Fruit fly (Drosophila melanogaster) whole organism, wandering third instar larva: Measurements from ENCODE around the gene CG9098.

Source experiments
- Abd-B ChIP-seq: fragments of >200 bp; optimal IDR thresholded peaks from 2 replicates; lab custom pipeline; 2017; ENCODE audit warnings: missing biosample characterization, missing genetic modification characterization
- CG32264 ChIP-seq: fragments of 200-800 bp; sonication (Bioruptor generic); optimal IDR thresholded peaks from 2 replicates; lab custom pipeline; 2016; ENCODE audit warnings: missing biosample characterization, missing genetic modification characterization
- CG9705 ChIP-seq: fragments of 200-800 bp; sonication (Bioruptor generic); optimal IDR thresholded peaks from 2 replicates; lab custom pipeline; 2018; ENCODE audit warnings: missing biosample characterization, mild to moderate bottlenecking, missing genetic modification characterization
- Dfd ChIP-seq: fragments of >200 bp; optimal IDR thresholded peaks from 2 replicates; lab custom pipeline; 2017; ENCODE audit warnings: missing biosample characterization, missing genetic modification characterization
- Dif ChIP-seq: fragments of 200-275, 200-300 bp; sonication (Bioruptor generic); optimal IDR thresholded peaks from 2 replicates; lab custom pipeline; 2018; ENCODE audit warnings: missing biosample characterization, missing genetic modification characterization; ENCODE audit not compliant: partially characterized antibody
- GATAd ChIP-seq: sonication (Bioruptor generic); optimal IDR thresholded peaks from 2 replicates; lab custom pipeline; 2016; ENCODE audit warnings: missing biosample characterization, missing genetic modification characterization
- HLH106 ChIP-seq: fragments of 200-800 bp; optimal IDR thresholded peaks from 3 replicates; lab custom pipeline; 2019; ENCODE audit warnings: missing biosample characterization, mild to moderate bottlenecking, missing genetic modification characterization, moderate library complexity
- Hnf4 ChIP-seq: fragments of 200-800 bp; sonication (Bioruptor generic); optimal IDR thresholded peaks from 2 replicates; lab custom pipeline; 2016; ENCODE audit warnings: missing biosample characterization, mild to moderate bottlenecking, missing genetic modification characterization
- Hr83 ChIP-seq: fragments of 200-300 bp; sonication (Bioruptor generic); optimal IDR thresholded peaks from 2 replicates; lab custom pipeline; 2016; ENCODE audit warnings: missing biosample characterization, mild to moderate bottlenecking, missing genetic modification characterization, moderate library complexity; ENCODE audit not compliant: poor library complexity, severe bottlenecking
- Jra ChIP-seq: sonication (Bioruptor generic); optimal IDR thresholded peaks from 2 replicates; lab custom pipeline; 2016; ENCODE audit warnings: missing biosample characterization, missing genetic modification characterization
- Myc ChIP-seq: fragments of >200 bp; optimal IDR thresholded peaks from 2 replicates; lab custom pipeline; 2017
- N ChIP-seq: fragments of >200 bp; optimal IDR thresholded peaks from 2 replicates; lab custom pipeline; 2018; ENCODE audit warnings: missing biosample characterization, missing external identifiers, missing genetic modification characterization
- OdsH ChIP-seq: fragments of 200-800 bp; sonication (Bioruptor generic); optimal IDR thresholded peaks from 2 replicates; lab custom pipeline; 2016; ENCODE audit warnings: missing biosample characterization, mild to moderate bottlenecking, missing genetic modification characterization
- Rel ChIP-seq, 2 experiments: fragments of 200-800 bp; sonication (Bioruptor generic) in 1 of 2; optimal IDR thresholded peaks; 2 replicates in 1 of 2; 3 replicates in 1 of 2; lab custom pipeline; 2016 to 2019; ENCODE audit warnings: mild to moderate bottlenecking in 2 of 2, missing biosample characterization in 2 of 2, missing genetic modification characterization in 2 of 2, moderate library complexity in 1 of 2
- Sp1 ChIP-seq: fragments of 200-800 bp; sonication (Bioruptor generic); optimal IDR thresholded peaks from 3 replicates; lab custom pipeline; 2019; ENCODE audit warnings: missing biosample characterization, mild to moderate bottlenecking, missing genetic modification characterization, moderate library complexity
- Vsx2 ChIP-seq: fragments of 200-300, 225-300 bp; sonication (Bioruptor generic); optimal IDR thresholded peaks from 2 replicates; lab custom pipeline; 2018; ENCODE audit warnings: missing biosample characterization, missing genetic modification characterization; ENCODE audit not compliant: partially characterized antibody
- br ChIP-seq: fragments of 200-800 bp; sonication (Bioruptor generic); optimal IDR thresholded peaks from 2 replicates; lab custom pipeline; 2016; ENCODE audit warnings: missing biosample characterization, missing genetic modification characterization
- brk ChIP-seq: fragments of 200-800 bp; sonication (Bioruptor generic); optimal IDR thresholded peaks from 2 replicates; lab custom pipeline; 2016; ENCODE audit warnings: missing biosample characterization, mild to moderate bottlenecking, missing genetic modification characterization
- dl ChIP-seq, 2 experiments: fragments of 175-275, 200-275 bp in 1 of 2; fragments of 200-275 bp in 1 of 2; sonication (Bioruptor generic); optimal IDR thresholded peaks; lab custom pipeline; 2018; ENCODE audit warnings: mild to moderate bottlenecking in 2 of 2, missing biosample characterization in 2 of 2, missing genetic modification characterization in 2 of 2, moderate library complexity in 2 of 2; ENCODE audit not compliant: partially characterized antibody in 2 of 2, insufficient read depth in 1 of 2
- dmrt93B ChIP-seq: fragments of 200-800 bp; sonication (Bioruptor generic); optimal IDR thresholded peaks from 2 replicates; lab custom pipeline; 2018; ENCODE audit warnings: missing biosample characterization, mild to moderate bottlenecking, missing genetic modification characterization
- dsf ChIP-seq: sonication (Bioruptor generic); optimal IDR thresholded peaks from 2 replicates; lab custom pipeline; 2016; ENCODE audit warnings: missing biosample characterization, missing genetic modification characterization, borderline replicate concordance
- ey ChIP-seq: fragments of 200-800 bp; sonication (Bioruptor generic); optimal IDR thresholded peaks from 2 replicates; lab custom pipeline; 2016; ENCODE audit warnings: missing biosample characterization, missing genetic modification characterization
- fru ChIP-seq: fragments of 200-800 bp; sonication (Bioruptor generic); optimal IDR thresholded peaks from 3 replicates; lab custom pipeline; 2016; ENCODE audit warnings: missing biosample characterization, mild to moderate bottlenecking, missing genetic modification characterization
- h ChIP-seq: fragments of 200-800 bp; sonication (Bioruptor generic); optimal IDR thresholded peaks from 3 replicates; lab custom pipeline; 2016; ENCODE audit warnings: missing biosample characterization, mild to moderate bottlenecking, missing genetic modification characterization
- jim ChIP-seq: fragments of 175-275, 200-325 bp; sonication (Bioruptor generic); optimal IDR thresholded peaks from 2 replicates; lab custom pipeline; 2016; ENCODE audit warnings: missing biosample characterization, mild to moderate bottlenecking, missing genetic modification characterization
- lola ChIP-seq: fragments of >200 bp; optimal IDR thresholded peaks from 2 replicates; lab custom pipeline; 2017; ENCODE audit warnings: missing biosample characterization, missing genetic modification characterization
- psq ChIP-seq: fragments of 200-800 bp; sonication (Bioruptor generic); optimal IDR thresholded peaks from 3 replicates; lab custom pipeline; 2017; ENCODE audit warnings: missing biosample characterization, mild to moderate bottlenecking, missing genetic modification characterization, moderate library complexity
- rgr ChIP-seq: fragments of 200-800 bp; sonication (Bioruptor generic); optimal IDR thresholded peaks from 3 replicates; lab custom pipeline; 2016; ENCODE audit warnings: missing biosample characterization, mild to moderate bottlenecking, missing genetic modification characterization
- sv ChIP-seq: fragments of 200-800 bp; sonication (Bioruptor generic); optimal IDR thresholded peaks from 3 replicates; lab custom pipeline; 2016; ENCODE audit warnings: missing biosample characterization, missing genetic modification characterization
- usp ChIP-seq: fragments of >200 bp; optimal IDR thresholded peaks from 2 replicates; lab custom pipeline; 2017; ENCODE audit warnings: missing biosample characterization, missing genetic modification characterization
- woc ChIP-seq: sonication (Bioruptor generic); optimal IDR thresholded peaks from 2 replicates; lab custom pipeline; 2016; ENCODE audit warnings: missing biosample characterization, mild to moderate bottlenecking, missing genetic modification characterization

Gene CG9098

DNA sequence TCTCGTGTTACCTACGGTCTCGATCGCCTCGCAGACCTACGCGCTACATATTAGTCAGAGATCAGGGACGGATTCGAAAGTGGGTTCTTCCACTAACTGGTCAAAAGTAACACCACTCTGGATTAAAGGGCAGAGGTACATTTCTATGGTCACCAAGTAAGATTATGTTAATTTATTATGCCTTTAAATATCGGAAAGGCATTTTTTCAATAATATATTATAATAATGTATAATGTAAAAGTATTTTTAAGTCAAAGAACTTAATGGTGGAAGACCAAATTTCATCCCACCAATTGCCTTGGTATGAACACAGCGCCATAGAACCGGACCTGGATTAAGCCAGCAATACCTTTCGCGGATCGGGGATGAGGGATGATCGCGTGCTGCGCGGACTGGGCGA, 10.7 kb upstream of the CG9098 start (continued):
- TF ChIP-seq fru (peak; percentile 72), h (GFP tag; lab: Kevin White, UChicago) (peak; percentile 74), jim (GFP tag; lab: Kevin White, UChicago) (no peak), dl (GFP tag; optimal IDR thresholded peaks at IDR 0.05; lab: Kevin White, UChicago; ENCODE audit: insufficient read depth in 1 of 2, partially characterized antibody in 2 of 2) (no peak), dsf (GFP tag; lab: Kevin White, UChicago) (no peak), CG32264 (GFP tag; lab: Kevin White, UChicago) (no peak), lola (GFP tag; lab: Kevin White, UChicago) (no peak), OdsH (peak; percentile 25), Hnf4 (GFP tag; lab: Kevin White, UChicago) (no peak)

DNA sequence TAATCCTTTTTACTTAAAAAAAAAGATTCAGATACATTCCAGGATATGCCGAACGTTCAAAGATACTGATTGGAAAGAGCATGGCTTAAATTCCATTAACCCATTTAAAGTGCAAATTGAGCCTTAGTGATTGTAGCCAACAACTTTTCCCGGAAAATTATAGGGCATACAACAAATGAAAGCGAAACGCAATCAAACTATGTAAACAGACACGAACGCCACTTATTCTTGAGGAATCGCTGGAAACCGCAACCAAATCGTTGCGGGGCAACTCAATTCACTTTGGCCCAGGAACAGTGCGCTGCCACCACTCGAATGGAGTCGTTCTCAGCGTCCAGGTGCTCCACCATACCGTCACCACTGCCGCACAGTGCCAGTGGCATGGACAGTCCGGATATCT, 8.4 kb upstream of the CG9098 start, which contains the start of gene CG13996:
Gene CG13996 (plus strand): TSS at position 301 of the 400 bp plus-strand sequence.
- TF ChIP-seq Abd-B (GFP tag; lab: Kevin White, UChicago) (no peak), Hnf4 (GFP tag; lab: Kevin White, UChicago) (no peak), N (GFP tag; lab: Kevin White, UChicago) (no peak), Dif (GFP tag; lab: Kevin White, UChicago) (no peak), Myc (no peak), rgr (no peak), br (GFP tag; lab: Kevin White, UChicago) (no peak), dl (GFP tag; optimal IDR thresholded peaks at IDR 0.05; lab: Kevin White, UChicago; ENCODE audit: insufficient read depth in 1 of 2, partially characterized antibody in 2 of 2) (no peak), HLH106 (no peak), Vsx2 (GFP tag; lab: Kevin White, UChicago) (no peak), GATAd (GFP tag; lab: Kevin White, UChicago) (no peak), Dfd (GFP tag; lab: Kevin White, UChicago) (no peak), CG9705 (GFP tag; lab: Kevin White, UChicago) (no peak), sv (GFP tag; lab: Kevin White, UChicago) (no peak), woc (GFP tag; lab: Kevin White, UChicago) (no peak), CG32264 (GFP tag; lab: Kevin White, UChicago) (no peak), Rel (GFP tag; optimal IDR thresholded peaks at IDR 0.05; lab: Kevin White, UChicago) (no peak), Rel (tag; optimal IDR thresholded peaks at IDR 0.05; lab: Kevin White, UChicago) (no peak), fru (no peak), Hr83 (GFP tag; lab: Kevin White, UChicago) (no peak)
- TF ChIP-seq, all 38 proteins: peak for 0

DNA sequence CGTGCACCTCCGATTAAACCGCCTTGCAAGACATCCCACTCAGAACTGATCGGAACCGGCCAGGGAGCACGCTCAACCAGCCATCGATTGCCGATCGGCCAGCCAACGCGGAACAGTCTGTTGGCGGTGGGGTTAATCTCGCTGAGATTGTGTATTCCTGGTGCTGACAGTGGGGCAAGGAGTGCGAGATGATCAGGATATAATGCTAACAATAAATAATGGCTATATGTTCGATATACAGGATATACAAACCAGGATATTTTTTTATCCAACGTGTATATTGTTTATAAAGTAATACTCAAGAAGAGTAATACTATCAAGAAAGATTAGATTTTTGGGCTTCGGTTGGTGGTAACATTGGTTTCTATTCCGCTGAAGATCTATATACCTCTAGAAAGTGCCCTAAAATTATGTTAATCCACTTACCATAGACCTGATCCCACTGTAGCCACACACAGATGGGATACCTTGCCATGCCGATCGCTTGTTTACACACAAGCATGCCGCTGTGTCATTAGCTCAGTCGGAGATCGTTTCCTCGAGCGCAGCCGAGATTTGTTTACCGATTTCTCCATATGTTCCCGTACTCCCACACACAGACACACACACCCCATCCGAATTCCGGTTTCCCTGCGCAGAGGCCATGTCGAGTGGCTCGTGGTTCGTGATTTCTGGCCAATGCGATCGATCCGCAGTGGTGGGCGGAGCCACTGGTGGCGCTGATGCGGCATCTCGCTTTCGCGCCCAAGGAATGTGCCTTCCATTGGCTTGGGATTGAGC, 7.4 kb upstream of the CG9098 start, which contains the start of gene H2.0:
Gene H2.0 (minus strand): TSS at position 51 of the 780 bp plus-strand sequence.
- TF ChIP-seq Dif (GFP tag; lab: Kevin White, UChicago): peak; percentile 39
- peak; percentile 26 for TF ChIP-seq dmrt93B (GFP tag; lab: Kevin White, UChicago)
- peak; percentile 25 for TF ChIP-seq psq (GFP tag; lab: Kevin White, UChicago)
- TF ChIP-seq sv (GFP tag; lab: Kevin White, UChicago): no peak
- TF ChIP-seq usp (GFP tag; lab: Kevin White, UChicago): no peak
- peak; percentile 48 for TF ChIP-seq woc (GFP tag; lab: Kevin White, UChicago)
- peak; percentile 72 for TF ChIP-seq h (GFP tag; lab: Kevin White, UChicago)
- TF ChIP-seq fru: peak; percentile 52
- TF ChIP-seq Abd-B (GFP tag; lab: Kevin White, UChicago): no peak
- peak; percentile 52 for TF ChIP-seq br (GFP tag; lab: Kevin White, UChicago)
- peak; percentile 36 for TF ChIP-seq rgr
- TF ChIP-seq brk (GFP tag; lab: Kevin White, UChicago): no peak
- TF ChIP-seq Sp1: peak; percentile 61
- no peak for TF ChIP-seq Jra (GFP tag; lab: Kevin White, UChicago)
- TF ChIP-seq ey (GFP tag; lab: Kevin White, UChicago): peak; percentile 47
- no peak for TF ChIP-seq dl (GFP tag; optimal IDR thresholded peaks at IDR 0.05; lab: Kevin White, UChicago; ENCODE audit: insufficient read depth in 1 of 2, partially characterized antibody in 2 of 2)
- TF ChIP-seq HLH106: peak; percentile 50
- TF ChIP-seq OdsH: peak; percentile 56
- no peak for TF ChIP-seq Hr83 (GFP tag; lab: Kevin White, UChicago)
